Fruit fly (Drosophila melanogaster) whole organism, embryonic: ENCODE results near the gene CG4438.

ENCODE experiments used
- Ada2b ChIP-seq: fragments of 200-800 bp; sonication (Bioruptor generic); IDR thresholded peaks from 2 replicates; pipeline ENCODE4 v1.3.6; 2022; ENCODE audit warnings: missing biosample characterization, missing genetic modification characterization
- Atf-2 ChIP-seq: fragments of 200-800 bp; sonication (Bioruptor generic); optimal IDR thresholded peaks from 2 replicates; lab custom pipeline; 2016; ENCODE audit warnings: missing biosample characterization, missing genetic modification characterization
- Bgb ChIP-seq: fragments of 200-800 bp; sonication (Bioruptor generic); IDR thresholded peaks from 2 replicates; pipeline ENCODE4 v1.3.6; 2022; ENCODE audit warnings: missing biosample characterization, missing genetic modification characterization; ENCODE audit not compliant: partially characterized antibody
- Blimp-1 ChIP-seq: fragments of 200-800 bp; sonication (Bioruptor generic); optimal IDR thresholded peaks from 3 replicates; lab custom pipeline; 2018; ENCODE audit warnings: missing biosample characterization, missing genetic modification characterization, mild to moderate bottlenecking, moderate library complexity, missing genetic modification reagents
- CG11085 ChIP-seq: fragments of 200-800 bp; sonication (Bioruptor generic); IDR thresholded peaks from 2 replicates; pipeline ENCODE4 v1.3.6; 2022; ENCODE audit warnings: missing biosample characterization, missing genetic modification characterization
- CG11093 ChIP-seq: fragments of 200-800 bp; sonication (Bioruptor generic); IDR thresholded peaks from 3 replicates; pipeline ENCODE4 v1.3.6; 2022; ENCODE audit warnings: missing biosample characterization, missing genetic modification characterization
- CG12391 ChIP-seq: fragments of 200-800 bp; sonication (Bioruptor generic); optimal IDR thresholded peaks from 3 replicates; lab custom pipeline; 2018; ENCODE audit warnings: missing biosample characterization, mild to moderate bottlenecking, missing genetic modification characterization, moderate library complexity
- CG12659 ChIP-seq: fragments of 200-800 bp; sonication (Bioruptor generic); optimal IDR thresholded peaks from 3 replicates; lab custom pipeline; 2017; ENCODE audit warnings: mild to moderate bottlenecking, missing biosample characterization, missing genetic modification reagents, missing genetic modification characterization
- CG12769 ChIP-seq: fragments of 200-800 bp; sonication (Bioruptor generic); optimal IDR thresholded peaks from 2 replicates; lab custom pipeline; 2019; ENCODE audit warnings: missing biosample characterization, mild to moderate bottlenecking, missing genetic modification characterization, moderate library complexity
- CG1603 ChIP-seq: fragments of 200-800 bp; sonication (Bioruptor generic); optimal IDR thresholded peaks from 2 replicates; lab custom pipeline; 2019; ENCODE audit warnings: missing biosample characterization, mild to moderate bottlenecking, missing genetic modification characterization, moderate library complexity
- CG16815 ChIP-seq: fragments of 200-800 bp; sonication (Bioruptor generic); optimal IDR thresholded peaks from 3 replicates; lab custom pipeline; 2017; ENCODE audit warnings: missing biosample characterization, mild to moderate bottlenecking, missing genetic modification characterization
- CG17385 ChIP-seq: fragments of 200-800 bp; sonication (Bioruptor generic); optimal IDR thresholded peaks from 3 replicates; lab custom pipeline; 2018; ENCODE audit warnings: missing biosample characterization, mild to moderate bottlenecking, missing genetic modification characterization
- CG30403 ChIP-seq: fragments of 200-800 bp; sonication (Bioruptor generic); optimal IDR thresholded peaks from 3 replicates; lab custom pipeline; 2016; ENCODE audit warnings: missing biosample characterization, missing genetic modification characterization
- CG3163 ChIP-seq: fragments of 200-800 bp; sonication (Bioruptor generic); optimal IDR thresholded peaks from 3 replicates; lab custom pipeline; 2016; ENCODE audit warnings: missing biosample characterization, missing genetic modification characterization
- CG42726 ChIP-seq: fragments of 200-800 bp; sonication (Bioruptor generic); IDR thresholded peaks from 2 replicates; pipeline ENCODE4 v1.3.6; 2022; ENCODE audit warnings: missing biosample characterization, missing genetic modification characterization; ENCODE audit not compliant: partially characterized antibody
- CG6654 ChIP-seq: fragments of 200-800 bp; sonication (Bioruptor generic); optimal IDR thresholded peaks from 2 replicates; lab custom pipeline; 2017; ENCODE audit warnings: missing biosample characterization, mild to moderate bottlenecking, missing genetic modification characterization
- CG7271 ChIP-seq: fragments of 200-800 bp; sonication (Bioruptor generic); optimal IDR thresholded peaks from 2 replicates; lab custom pipeline; 2018; ENCODE audit warnings: missing biosample characterization, mild to moderate bottlenecking, missing genetic modification characterization, moderate library complexity
- CG7556 ChIP-seq: fragments of 200-800 bp; sonication (Bioruptor generic); optimal IDR thresholded peaks from 2 replicates; lab custom pipeline; 2017; ENCODE audit warnings: missing biosample characterization, mild to moderate bottlenecking, missing genetic modification characterization
- CG7745 ChIP-seq: fragments of 200-800 bp; sonication (Bioruptor generic); optimal IDR thresholded peaks from 2 replicates; lab custom pipeline; 2018; ENCODE audit warnings: missing biosample characterization, mild to moderate bottlenecking, missing genetic modification characterization, moderate library complexity
- CG9727 ChIP-seq: fragments of 200-800 bp; sonication (Bioruptor generic); optimal IDR thresholded peaks from 3 replicates; lab custom pipeline; 2017; ENCODE audit warnings: missing biosample characterization, mild to moderate bottlenecking, missing genetic modification characterization
- Eip74EF ChIP-seq, 2 experiments: fragments of 200-800 bp in 1 of 2; fragments of >200 bp in 1 of 2; sonication (Bioruptor generic) in 1 of 2; optimal IDR thresholded peaks; 2 replicates each; lab custom pipeline; 2017 to 2019; ENCODE audit warnings: missing biosample characterization in 2 of 2, missing genetic modification characterization in 2 of 2, mild to moderate bottlenecking in 1 of 2, moderate library complexity in 1 of 2
- Elba2 ChIP-seq: fragments of 200-800 bp; sonication (Bioruptor generic); optimal IDR thresholded peaks from 3 replicates; lab custom pipeline; 2016; ENCODE audit warnings: missing biosample characterization, missing genetic modification characterization
- Hey ChIP-seq: fragments of 200-800 bp; sonication (Bioruptor generic); optimal IDR thresholded peaks from 3 replicates; lab custom pipeline; 2018; ENCODE audit warnings: missing biosample characterization, mild to moderate bottlenecking, missing genetic modification characterization
- Hmx ChIP-seq: fragments of 200-800 bp; sonication (Bioruptor generic); optimal IDR thresholded peaks from 2 replicates; lab custom pipeline; 2016; ENCODE audit warnings: missing biosample characterization, missing genetic modification characterization
- Kr ChIP-seq: fragments of 200-800 bp; sonication (Bioruptor generic); optimal IDR thresholded peaks from 2 replicates; lab custom pipeline; 2017; ENCODE audit warnings: missing biosample characterization, mild to moderate bottlenecking, missing genetic modification characterization
- Lim3 ChIP-seq: fragments of 200-800 bp; sonication (Bioruptor generic); IDR thresholded peaks from 2 replicates; pipeline ENCODE4 v1.3.6; 2022; ENCODE audit warnings: missing biosample characterization, missing genetic modification characterization
- Rx ChIP-seq: fragments of 200-800 bp; sonication (Bioruptor generic); IDR thresholded peaks from 2 replicates; pipeline ENCODE4 v1.3.6; 2022; ENCODE audit warnings: missing biosample characterization, missing genetic modification characterization
- Trl ChIP-seq, 3 experiments: fragments of >200 bp in 2 of 3; fragments of 200-800 bp in 1 of 3; sonication (Bioruptor generic) in 1 of 3; optimal IDR thresholded peaks; 2 replicates in 1 of 3; 3 replicates in 2 of 3; lab custom pipeline; 2016 to 2017; ENCODE audit warnings: missing biosample characterization in 1 of 3, missing genetic modification characterization in 1 of 3
- ase ChIP-seq: fragments of 200-800 bp; sonication (Bioruptor generic); IDR thresholded peaks from 3 replicates; pipeline ENCODE4 v1.3.6; 2022; ENCODE audit warnings: missing biosample characterization, missing genetic modification characterization
- ato ChIP-seq: fragments of 200-800 bp; sonication (Bioruptor generic); IDR thresholded peaks from 2 replicates; pipeline ENCODE4 v1.3.6; 2022; ENCODE audit warnings: missing biosample characterization, missing genetic modification characterization; ENCODE audit not compliant: partially characterized antibody
- bowl ChIP-seq: fragments of 200-800 bp; sonication (Bioruptor generic); IDR thresholded peaks from 2 replicates; pipeline ENCODE4 v1.3.6; 2022; ENCODE audit warnings: missing biosample characterization, missing genetic modification characterization
- btn ChIP-seq: fragments of 200-800 bp; sonication (Bioruptor generic); optimal IDR thresholded peaks from 2 replicates; lab custom pipeline; 2016; ENCODE audit warnings: missing biosample characterization, missing genetic modification characterization
- cad ChIP-seq: fragments of >200 bp; optimal IDR thresholded peaks from 2 replicates; lab custom pipeline; 2017; ENCODE audit warnings: missing biosample characterization, missing genetic modification characterization
- chn ChIP-seq: fragments of 200-800 bp; sonication (Bioruptor generic); optimal IDR thresholded peaks from 2 replicates; lab custom pipeline; 2016; ENCODE audit warnings: missing biosample characterization, missing genetic modification characterization
- ci ChIP-seq: fragments of 200-800 bp; sonication (Bioruptor generic); IDR thresholded peaks from 3 replicates; pipeline ENCODE4 v1.3.6; 2022; ENCODE audit warnings: missing biosample characterization, missing genetic modification characterization
- fd96Cb ChIP-seq: fragments of 200-800 bp; sonication (Bioruptor generic); optimal IDR thresholded peaks from 2 replicates; lab custom pipeline; 2018; ENCODE audit warnings: missing biosample characterization, mild to moderate bottlenecking, missing genetic modification characterization, moderate library complexity
- ham ChIP-seq: fragments of 200-800 bp; sonication (Bioruptor generic); IDR thresholded peaks from 2 replicates; pipeline ENCODE4 v1.3.6; 2022; ENCODE audit warnings: missing biosample characterization, missing genetic modification characterization
- mirr ChIP-seq: fragments of 200-800 bp; sonication (Bioruptor generic); optimal IDR thresholded peaks from 3 replicates; lab custom pipeline; 2018; ENCODE audit warnings: missing biosample characterization, mild to moderate bottlenecking, missing genetic modification characterization
- oc ChIP-seq: fragments of 200-800 bp; sonication (Bioruptor generic); optimal IDR thresholded peaks from 2 replicates; lab custom pipeline; 2018; ENCODE audit warnings: missing biosample characterization, mild to moderate bottlenecking, missing genetic modification characterization, moderate library complexity
- otp ChIP-seq: fragments of 200-800 bp; sonication (Bioruptor generic); IDR thresholded peaks from 3 replicates; pipeline ENCODE4, ENCODE4 v1.3.6; 2022; ENCODE audit warnings: missing biosample characterization, missing genetic modification characterization
- p53 ChIP-seq: fragments of 200-800 bp; sonication (Bioruptor generic); optimal IDR thresholded peaks from 2 replicates; lab custom pipeline; 2016; ENCODE audit warnings: missing biosample characterization, missing genetic modification characterization
- run ChIP-seq: fragments of 200-800 bp; sonication (Bioruptor generic); optimal IDR thresholded peaks from 3 replicates; lab custom pipeline; 2018; ENCODE audit warnings: missing biosample characterization, mild to moderate bottlenecking, missing genetic modification characterization
- seq ChIP-seq: fragments of 200-800 bp; sonication (Bioruptor generic); IDR thresholded peaks from 2 replicates; pipeline ENCODE4 v1.3.6; 2022; ENCODE audit warnings: missing biosample characterization, missing genetic modification characterization
- sob ChIP-seq: fragments of 200-800 bp; sonication (Bioruptor generic); IDR thresholded peaks from 2 replicates; pipeline ENCODE4 v1.3.6; 2022; ENCODE audit warnings: missing biosample characterization, missing genetic modification characterization
- sqz ChIP-seq: fragments of 200-800 bp; sonication (Bioruptor generic); optimal IDR thresholded peaks from 3 replicates; lab custom pipeline; 2018; ENCODE audit warnings: missing biosample characterization, mild to moderate bottlenecking, missing genetic modification characterization
- ssp ChIP-seq: fragments of 200-800 bp; sonication (Bioruptor generic); IDR thresholded peaks from 2 replicates; pipeline ENCODE4 v1.3.6; 2022; ENCODE audit warnings: missing biosample characterization, missing genetic modification characterization
- stwl ChIP-seq: fragments of 200-800 bp; sonication (Bioruptor generic); optimal IDR thresholded peaks from 3 replicates; lab custom pipeline; 2018; ENCODE audit warnings: missing biosample characterization, mild to moderate bottlenecking, missing genetic modification characterization, moderate library complexity
- tll ChIP-seq, 2 experiments: fragments of 200-800 bp in 1 of 2; fragments of >200 bp in 1 of 2; sonication (Bioruptor generic) in 1 of 2; optimal IDR thresholded peaks; 2 replicates each; lab custom pipeline; 2017 to 2019; ENCODE audit warnings: missing biosample characterization in 2 of 2, missing genetic modification characterization in 2 of 2, mild to moderate bottlenecking in 1 of 2, moderate library complexity in 1 of 2

CG4438 gene

DNA sequence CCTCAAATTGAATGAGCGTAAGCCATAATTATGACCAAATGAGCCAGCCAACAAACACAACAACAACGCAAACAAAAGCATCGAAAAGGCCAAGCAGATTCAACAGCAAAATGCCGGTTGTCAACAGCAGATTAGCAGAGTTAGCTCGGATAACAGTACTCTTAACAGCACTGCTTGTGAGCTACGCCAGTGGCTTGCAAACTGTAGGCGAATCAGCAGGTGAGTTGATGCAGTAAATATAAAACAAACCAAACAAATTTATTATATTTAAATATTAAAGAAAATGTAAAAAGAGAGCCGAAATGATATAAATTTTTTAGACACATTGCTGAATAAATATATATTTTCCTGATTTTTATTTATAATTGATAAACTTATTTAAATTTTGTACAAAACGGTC lies 22.9 kb upstream of the CG4438 start:
- TF ChIP-seq oc (tag; lab: Kevin White, UChicago) (peak; percentile 20), CG6654 (GFP tag; lab: Kevin White, UChicago) (peak; percentile 91), cad (GFP tag; lab: Kevin White, UChicago) (peak; percentile 4), stwl (tag; lab: Kevin White, UChicago) (peak; percentile 39), CG42726 (GFP tag; lab: Robert Waterston, UW) (no peak)

DNA sequence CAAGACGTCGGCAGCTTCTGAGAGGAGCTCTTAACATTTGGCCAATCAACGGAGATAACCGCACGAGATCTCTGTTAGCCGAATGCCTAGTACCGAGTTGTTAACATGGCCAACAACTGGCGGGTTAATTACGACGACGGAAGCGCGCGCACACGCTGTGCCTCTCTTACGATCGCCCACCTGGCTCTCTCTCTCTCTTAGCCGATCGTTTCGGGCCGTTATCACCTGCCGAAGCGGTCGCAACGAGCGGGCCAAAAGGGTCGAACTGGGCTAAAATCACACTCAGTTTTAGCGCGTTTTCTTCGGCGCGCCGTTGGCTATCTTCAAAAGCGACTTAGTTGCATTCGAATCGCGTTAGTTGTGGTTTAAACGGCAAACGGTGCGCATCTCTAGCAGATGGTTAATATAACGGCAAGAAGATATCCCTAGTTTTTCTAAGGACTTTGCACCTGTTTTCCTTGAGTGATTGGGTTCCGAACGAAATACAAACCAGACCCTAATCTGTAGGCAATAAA lies 18.5 kb upstream of the CG4438 start, which contains the start of gene Mco1:
Mco1 (plus strand) TSS at position 345 of the 515 bp plus-strand sequence.
- no peak for TF ChIP-seq bowl (GFP tag; lab: Robert Waterston, UW)
- TF ChIP-seq CG7745 (tag; lab: Kevin White, UChicago) = no peak
- no peak for TF ChIP-seq ham (GFP tag; lab: Robert Waterston, UW)
- TF ChIP-seq CG11093 (GFP tag; lab: Robert Waterston, UW) = no peak
- TF ChIP-seq CG12659 (GFP tag; lab: Kevin White, UChicago) = no peak
- peak; percentile 51 to 54 for TF ChIP-seq Trl (optimal IDR thresholded peaks at IDR 0.05; lab: Kevin White, UChicago)
- TF ChIP-seq Trl (GFP tag; optimal IDR thresholded peaks at IDR 0.05; lab: Kevin White, UChicago) = no peak
- no peak for TF ChIP-seq Hey (tag; lab: Kevin White, UChicago)
- no peak for TF ChIP-seq Hmx (GFP tag; lab: Kevin White, UChicago)
- TF ChIP-seq run (tag; lab: Kevin White, UChicago) = no peak
- TF ChIP-seq CG12769 (tag; lab: Kevin White, UChicago) = no peak
- TF ChIP-seq Elba2 = no peak
- no peak for TF ChIP-seq ssp
- no peak for TF ChIP-seq seq
- no peak for TF ChIP-seq CG11085 (GFP tag; lab: Robert Waterston, UW)
- TF ChIP-seq sqz = no peak
- TF ChIP-seq ci (GFP tag; lab: Robert Waterston, UW) = 0 out of 3 replicates have a peak, but pooled peaks have one; percentile 17
- no peak for TF ChIP-seq p53
- no peak for TF ChIP-seq CG30403 (GFP tag; lab: Kevin White, UChicago)
- peak; percentile 65 for TF ChIP-seq mirr (GFP tag; lab: Kevin White, UChicago)
- TF ChIP-seq Blimp-1 = no peak
- no peak for TF ChIP-seq Atf-2
- TF ChIP-seq CG1603 (tag; lab: Kevin White, UChicago) = no peak
- no peak for TF ChIP-seq chn
- 0 out of 2 replicates have a peak, but pooled peaks have one; percentile 24 for TF ChIP-seq Bgb (GFP tag; lab: Robert Waterston, UW)
- no peak for TF ChIP-seq CG17385 (GFP tag; lab: Kevin White, UChicago)
- TF ChIP-seq CG12391 (tag; lab: Kevin White, UChicago) = no peak
- 0 out of 2 replicates have a peak, but pooled peaks have one; percentile 11 for TF ChIP-seq ato (GFP tag; lab: Robert Waterston, UW)
- TF ChIP-seq stwl (tag; lab: Kevin White, UChicago) = no peak
- no peak for TF ChIP-seq Rx
- no peak for TF ChIP-seq tll (GFP tag; optimal IDR thresholded peaks at IDR 0.05; lab: Kevin White, UChicago)
- TF ChIP-seq CG3163 (GFP tag; lab: Kevin White, UChicago) = peak; percentile 79
- no peak for TF ChIP-seq Lim3 (GFP tag; lab: Robert Waterston, UW)
- TF ChIP-seq Kr (GFP tag; lab: Kevin White, UChicago) = no peak
- TF ChIP-seq CG9727 (GFP tag; lab: Kevin White, UChicago) = no peak
- TF ChIP-seq CG16815 (GFP tag; lab: Kevin White, UChicago) = no peak
- 0 out of 3 replicates have a peak, but pooled peaks have one; percentile 6 for TF ChIP-seq otp (GFP tag; lab: Robert Waterston, UW)
- TF ChIP-seq CG7271 (tag; lab: Kevin White, UChicago) = no peak
- 0 out of 2 replicates have a peak, but pooled peaks have one; percentile 9 for TF ChIP-seq sob (GFP tag; lab: Robert Waterston, UW)
- TF ChIP-seq ase = no peak
- no peak for TF ChIP-seq fd96Cb
- peak in 1 of 2 experiments; percentile 20 for TF ChIP-seq Eip74EF (GFP tag; optimal IDR thresholded peaks at IDR 0.05; lab: Kevin White, UChicago)
- TF ChIP-seq btn (GFP tag; lab: Kevin White, UChicago) = no peak
- TF ChIP-seq CG7556 (GFP tag; lab: Kevin White, UChicago) = no peak
- TF ChIP-seq Ada2b = no peak
